Fruit fly (Drosophila melanogaster) whole organism, adult: Measurements from ENCODE around the gene CG5835.

Experiments
- CG7045 ChIP-seq: fragments of 200-800 bp; sonication (Bioruptor generic); optimal IDR thresholded peaks from 2 replicates; lab custom pipeline; 2017; ENCODE audit warnings: missing biosample characterization, mild to moderate bottlenecking, missing genetic modification characterization
- cnc ChIP-seq, 2 experiments: fragments of >200 bp; optimal IDR thresholded peaks; 2 replicates each; lab custom pipeline; 2017

- TF ChIP-seq CG7045: no peak
- no peak for TF ChIP-seq cnc (optimal IDR thresholded peaks at IDR 0.05; lab: Kevin White, UChicago)
These were observed 47.7 kb downstream of the CG5835 start for dm6 chr3R:19105821-19106220.
